Fruit fly (Drosophila melanogaster) whole organism, pupa: ENCODE results near the gene CG9536.

Source experiments
- CG10348 ChIP-seq: fragments of 200-800 bp; sonication (Bioruptor generic); IDR thresholded peaks from 2 replicates; pipeline ENCODE4 v1.3.6; 2022; ENCODE audit warnings: missing biosample characterization, missing genetic modification characterization
- CG12605 ChIP-seq: fragments of 200-800 bp; sonication (Bioruptor generic); IDR thresholded peaks from 2 replicates; pipeline ENCODE4 v1.3.6; 2022; ENCODE audit warnings: missing biosample characterization, missing genetic modification characterization
- CG13204 ChIP-seq: fragments of 200-800 bp; sonication (Bioruptor generic); optimal IDR thresholded peaks from 2 replicates; lab custom pipeline; 2018; ENCODE audit warnings: missing biosample characterization, mild to moderate bottlenecking, missing genetic modification characterization, moderate library complexity
- CG14655 ChIP-seq: fragments of 200-800 bp; sonication (Bioruptor generic); optimal IDR thresholded peaks from 3 replicates; lab custom pipeline; 2017; ENCODE audit warnings: mild to moderate bottlenecking, missing biosample characterization, missing genetic modification reagents, missing genetic modification characterization
- CG15710 ChIP-seq: fragments of 200-800 bp; sonication (Bioruptor generic); optimal IDR thresholded peaks from 2 replicates; lab custom pipeline; 2018; ENCODE audit warnings: missing biosample characterization, mild to moderate bottlenecking, missing genetic modification characterization, moderate library complexity
- CG17806 ChIP-seq: fragments of 200-800 bp; sonication (Bioruptor generic); optimal IDR thresholded peaks from 2 replicates; lab custom pipeline; 2018; ENCODE audit warnings: missing biosample characterization, mild to moderate bottlenecking, missing genetic modification characterization, moderate library complexity
- CG32121 ChIP-seq: fragments of 200-800 bp; sonication (Bioruptor generic); IDR thresholded peaks from 2 replicates; pipeline ENCODE4 v1.3.6; 2022; ENCODE audit warnings: missing biosample characterization, missing genetic modification characterization
- CG34367 ChIP-seq: fragments of 200-800 bp; sonication (Bioruptor generic); optimal IDR thresholded peaks from 2 replicates; lab custom pipeline; 2018; ENCODE audit warnings: missing biosample characterization, mild to moderate bottlenecking, missing genetic modification characterization
- CG4496 ChIP-seq: fragments of 200-800 bp; sonication (Bioruptor generic); IDR thresholded peaks from 3 replicates; pipeline ENCODE4 v1.3.6; 2022; ENCODE audit warnings: missing biosample characterization, missing genetic modification characterization
- CG8159 ChIP-seq: fragments of 200-800 bp; sonication (Bioruptor generic); optimal IDR thresholded peaks from 3 replicates; lab custom pipeline; 2018; ENCODE audit warnings: missing biosample characterization, mild to moderate bottlenecking, missing genetic modification characterization, moderate library complexity
- CG8301 ChIP-seq: fragments of 200-800 bp; sonication (Bioruptor generic); optimal IDR thresholded peaks from 2 replicates; lab custom pipeline; 2018; ENCODE audit warnings: missing biosample characterization, mild to moderate bottlenecking, missing genetic modification characterization
- CG9948 ChIP-seq: fragments of 200-800 bp; sonication (Bioruptor generic); optimal IDR thresholded peaks from 2 replicates; lab custom pipeline; 2018; ENCODE audit warnings: missing biosample characterization, mild to moderate bottlenecking, missing genetic modification characterization, moderate library complexity
- D1 ChIP-seq: fragments of 200-800 bp; sonication (Bioruptor generic); optimal IDR thresholded peaks from 2 replicates; lab custom pipeline; 2018; ENCODE audit warnings: missing biosample characterization, mild to moderate bottlenecking, missing genetic modification characterization, moderate library complexity
- EcR ChIP-seq: fragments of 200-800 bp; sonication (Bioruptor generic); optimal IDR thresholded peaks from 3 replicates; lab custom pipeline; 2019; ENCODE audit warnings: missing biosample characterization, missing genetic modification characterization, mild to moderate bottlenecking, moderate library complexity, missing genetic modification reagents
- Ets98B ChIP-seq: fragments of 200-800 bp; sonication (Bioruptor generic); IDR thresholded peaks from 2 replicates; pipeline ENCODE4 v1.3.6; 2022; ENCODE audit warnings: missing biosample characterization, missing genetic modification characterization
- Pif1A ChIP-seq: fragments of 200-800 bp; sonication (Bioruptor generic); optimal IDR thresholded peaks from 3 replicates; lab custom pipeline; 2016; ENCODE audit warnings: missing biosample characterization, missing genetic modification characterization
- Pif1B ChIP-seq: fragments of 200-800 bp; sonication (Bioruptor generic); optimal IDR thresholded peaks from 3 replicates; lab custom pipeline; 2016; ENCODE audit warnings: missing biosample characterization, missing genetic modification characterization
- Snoo ChIP-seq: fragments of 200-800 bp; sonication (Bioruptor generic); optimal IDR thresholded peaks from 3 replicates; lab custom pipeline; 2017; ENCODE audit warnings: missing biosample characterization, mild to moderate bottlenecking, missing genetic modification characterization, inconsistent platforms
- fd96Ca ChIP-seq: fragments of 200-800 bp; sonication (Bioruptor generic); IDR thresholded peaks from 3 replicates; pipeline ENCODE4 v1.3.6; 2022; ENCODE audit warnings: missing biosample characterization, missing genetic modification characterization
- gl ChIP-seq: fragments of 200-800 bp; sonication (Bioruptor generic); optimal IDR thresholded peaks from 2 replicates; lab custom pipeline; 2018; ENCODE audit warnings: missing biosample characterization, mild to moderate bottlenecking, missing genetic modification characterization
- rn ChIP-seq: fragments of 200-800 bp; sonication (Bioruptor generic); IDR thresholded peaks from 2 replicates; pipeline ENCODE4 v1.3.6; 2022; ENCODE audit warnings: missing biosample characterization, missing genetic modification characterization

Gene CG9536

DNA sequence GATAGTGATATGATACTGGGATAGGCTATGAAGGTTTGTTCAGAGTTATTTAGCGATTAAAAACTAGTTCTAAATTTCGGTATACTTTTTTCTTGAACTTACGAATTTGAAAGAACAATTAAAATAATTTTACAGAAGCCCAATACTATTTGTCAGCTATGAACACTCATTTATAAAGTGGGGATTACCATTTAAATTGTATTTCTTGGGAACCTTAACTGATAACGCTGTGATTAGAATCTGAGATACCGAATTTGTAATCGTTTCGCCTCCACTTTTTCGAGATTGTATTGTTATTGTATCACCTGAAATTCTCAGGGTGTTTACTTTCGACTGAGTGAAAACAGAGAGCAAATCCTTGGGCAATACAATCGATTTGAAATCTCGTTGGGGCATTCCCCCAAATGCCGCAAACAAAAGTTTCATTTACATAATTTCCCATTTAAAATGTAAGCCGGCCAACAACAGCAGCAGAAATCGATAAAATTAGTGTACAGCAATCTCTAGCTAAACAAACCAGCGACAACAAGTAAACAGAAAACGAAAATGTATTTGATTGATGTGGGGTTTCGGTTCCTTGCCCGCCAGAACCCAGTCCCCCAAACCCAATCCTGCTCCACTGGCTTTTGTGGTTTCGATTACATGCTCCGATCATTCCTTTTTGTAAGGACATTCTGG is 24.0 kb upstream of the CG9536 start:
- TF ChIP-seq CG13204 (no peak), CG32121 (GFP tag; lab: Robert Waterston, UW) (no peak), CG4496 (GFP tag; lab: Robert Waterston, UW) (no peak), Ets98B (GFP tag; lab: Robert Waterston, UW) (no peak), fd96Ca (GFP tag; lab: Robert Waterston, UW) (no peak), CG10348 (GFP tag; lab: Robert Waterston, UW) (no peak), Snoo (tag; lab: Kevin White, UChicago) (no peak), CG17806 (tag; lab: Kevin White, UChicago) (no peak), CG8159 (tag; lab: Kevin White, UChicago) (no peak)

DNA sequence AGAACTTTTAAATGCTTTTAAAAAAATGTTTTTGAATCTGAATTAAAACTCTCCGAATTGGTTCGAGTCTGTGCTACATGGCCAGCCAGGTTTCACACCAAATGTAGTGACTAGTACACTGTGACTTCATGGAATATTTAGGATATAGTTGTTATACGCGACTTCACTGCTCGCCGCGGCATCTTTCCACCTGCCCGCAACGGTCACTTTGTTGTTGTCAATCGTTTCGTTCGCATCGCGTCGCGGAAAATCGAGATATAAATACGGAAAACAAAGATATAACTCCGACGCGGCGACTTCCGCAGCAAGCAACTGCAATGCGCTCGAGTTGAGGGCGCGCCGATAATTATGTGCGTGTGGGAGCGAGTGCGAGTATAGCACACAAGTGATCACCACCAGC is 21.7 kb upstream of the CG9536 start, which contains the start of gene CG31637:
Gene CG31637, plus strand, starts transcription at position 200 of the 400 bp plus-strand sequence.
- TF ChIP-seq rn (GFP tag; lab: Robert Waterston, UW) (no peak), EcR (GFP tag; lab: Kevin White, UChicago) (peak; percentile 22), CG9948 (tag; lab: Kevin White, UChicago) (no peak), CG4496 (GFP tag; lab: Robert Waterston, UW) (no peak), D1 (tag; lab: Kevin White, UChicago) (no peak), CG12605 (GFP tag; lab: Robert Waterston, UW) (peak; percentile 12; the same call in 1 of the 2 replicates), Ets98B (GFP tag; lab: Robert Waterston, UW) (peak; percentile 36), Snoo (tag; lab: Kevin White, UChicago) (no peak), CG17806 (tag; lab: Kevin White, UChicago) (no peak), CG8301 (tag; lab: Kevin White, UChicago) (no peak), Pif1B (no peak), CG32121 (GFP tag; lab: Robert Waterston, UW) (no peak)

DNA sequence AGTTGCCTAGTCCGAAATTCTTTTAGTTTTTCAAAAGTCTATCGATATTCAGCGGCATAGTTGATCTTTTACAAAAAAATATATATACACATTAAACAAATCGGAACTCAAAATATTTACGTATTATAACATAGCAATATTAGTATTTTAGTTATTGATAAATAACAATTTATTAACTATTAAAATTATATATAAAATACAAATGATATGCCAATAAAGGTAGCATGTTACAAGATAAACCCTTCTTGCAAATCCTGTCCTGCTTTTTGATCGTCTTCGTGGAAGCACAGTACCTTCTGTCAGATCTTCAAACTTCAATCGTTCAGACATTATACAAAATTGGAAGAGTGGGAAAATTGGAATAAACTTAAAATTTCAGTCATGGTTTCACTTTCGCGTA is 20.0 kb upstream of the CG9536 start, which contains the start of gene CG9550:
Gene CG9550, plus strand, starts transcription at position 301 of the 400 bp plus-strand sequence.
- TF ChIP-seq CG17806 (tag; lab: Kevin White, UChicago) (no peak), CG8159 (tag; lab: Kevin White, UChicago) (no peak), CG8301 (tag; lab: Kevin White, UChicago) (no peak), CG13204 (no peak), CG9948 (tag; lab: Kevin White, UChicago) (no peak), CG4496 (GFP tag; lab: Robert Waterston, UW) (no peak), Ets98B (GFP tag; lab: Robert Waterston, UW) (no peak), CG15710 (no peak), CG14655 (GFP tag; lab: Kevin White, UChicago) (no peak), Pif1A (no peak), CG34367 (tag; lab: Kevin White, UChicago) (no peak), fd96Ca (GFP tag; lab: Robert Waterston, UW) (no peak), Snoo (tag; lab: Kevin White, UChicago) (no peak), CG12605 (GFP tag; lab: Robert Waterston, UW) (no peak), EcR (GFP tag; lab: Kevin White, UChicago) (no peak)

DNA sequence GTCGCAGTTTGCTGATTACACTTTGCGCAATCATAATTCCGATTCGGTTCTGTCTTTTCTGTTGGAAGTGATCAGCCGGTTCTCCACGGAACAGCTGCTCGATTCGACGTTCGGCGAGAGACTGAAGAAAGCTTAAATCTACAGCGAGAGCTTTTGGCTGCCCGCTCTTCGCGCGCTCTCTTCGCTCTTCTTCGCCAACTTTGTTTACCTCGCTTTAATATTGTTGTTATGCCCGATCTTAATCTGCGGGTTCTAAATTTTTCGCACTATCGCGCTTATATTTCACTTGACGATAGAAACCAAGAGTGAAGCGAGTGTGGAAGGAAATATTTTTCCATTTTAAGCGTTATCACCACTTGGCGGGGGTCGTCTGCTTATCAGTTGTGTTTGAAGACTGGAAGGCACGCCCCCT is 17.6 kb upstream of the CG9536 start, which contains the start of gene CG9547:
Gene CG9547, minus strand, starts transcription at position 128 of the 412 bp plus-strand sequence.
- TF ChIP-seq CG8301 (tag; lab: Kevin White, UChicago) (no peak), rn (GFP tag; lab: Robert Waterston, UW) (no peak), CG12605 (GFP tag; lab: Robert Waterston, UW) (peak; percentile 50), Ets98B (GFP tag; lab: Robert Waterston, UW) (peak; percentile 65; the same call in 1 of the 2 replicates), EcR (GFP tag; lab: Kevin White, UChicago) (peak; percentile 4), CG4496 (GFP tag; lab: Robert Waterston, UW) (0 out of 3 replicates have a peak, but pooled peaks have one; percentile 24), Snoo (tag; lab: Kevin White, UChicago) (peak; percentile 30)

DNA sequence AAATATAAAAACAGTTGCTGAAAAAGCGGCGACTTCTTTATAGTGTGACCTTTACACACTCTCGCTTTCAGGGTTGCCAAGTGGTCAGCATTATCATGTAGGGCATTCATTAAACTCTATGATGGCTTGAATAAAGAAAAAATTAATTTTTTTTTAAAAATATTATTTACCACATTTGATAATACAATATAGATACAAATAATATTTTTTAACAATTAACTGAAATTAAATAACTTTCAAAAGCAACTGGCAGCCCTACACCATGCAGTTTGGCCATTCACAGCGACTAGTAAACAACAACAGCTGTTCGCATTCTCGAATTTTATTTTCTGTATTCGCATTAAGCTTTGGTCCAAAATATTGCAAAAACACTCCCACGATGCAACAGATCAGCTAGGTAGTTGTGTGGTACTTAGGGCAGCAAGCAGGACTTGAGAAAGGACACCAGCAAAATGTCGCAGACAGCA is 14.0 kb upstream of the CG9536 start, which contains the start of the genes Phf5a and CG31638:
Gene Phf5a, minus strand, starts transcription at position 61 of the 467 bp plus-strand sequence.
Gene CG31638, plus strand, starts transcription at position 279 of the 467 bp plus-strand sequence.
- TF ChIP-seq D1 (tag; lab: Kevin White, UChicago) (no peak), CG34367 (tag; lab: Kevin White, UChicago) (peak; percentile 71), CG13204 (no peak), CG9948 (tag; lab: Kevin White, UChicago) (peak; percentile 93), CG8159 (tag; lab: Kevin White, UChicago) (peak; percentile 92), gl (tag; lab: Kevin White, UChicago) (peak; percentile 73), CG12605 (GFP tag; lab: Robert Waterston, UW) (no peak), rn (GFP tag; lab: Robert Waterston, UW) (peak; percentile 94), fd96Ca (GFP tag; lab: Robert Waterston, UW) (peak; percentile 93), Pif1B (no peak), EcR (GFP tag; lab: Kevin White, UChicago) (peak; percentile 16), CG4496 (GFP tag; lab: Robert Waterston, UW) (peak; percentile 94), Snoo (tag; lab: Kevin White, UChicago) (peak; percentile 84), CG10348 (GFP tag; lab: Robert Waterston, UW) (no peak), CG15710 (peak; percentile 94), CG14655 (GFP tag; lab: Kevin White, UChicago) (no peak), CG32121 (GFP tag; lab: Robert Waterston, UW) (peak; percentile 96), CG8301 (tag; lab: Kevin White, UChicago) (peak; percentile 85), Pif1A (no peak), CG17806 (tag; lab: Kevin White, UChicago) (peak; percentile 95), Ets98B (GFP tag; lab: Robert Waterston, UW) (peak; percentile 95)
